Fruit fly (Drosophila melanogaster) whole organism, prepupa: ENCODE results near the gene Dnaaf5.

Experiments used
- Ets21C ChIP-seq: fragments of 200-800 bp; sonication (Bioruptor generic); optimal IDR thresholded peaks from 3 replicates; lab custom pipeline; 2016; ENCODE audit warnings: missing biosample characterization, missing genetic modification characterization
- Hr39 ChIP-seq: fragments of 200-800 bp; sonication (Bioruptor generic); optimal IDR thresholded peaks from 2 replicates; lab custom pipeline; 2016; ENCODE audit warnings: missing biosample characterization, missing genetic modification characterization
- net ChIP-seq: fragments of 200-800 bp; sonication (Bioruptor generic); optimal IDR thresholded peaks from 3 replicates; lab custom pipeline; 2016; ENCODE audit warnings: missing biosample characterization, missing genetic modification characterization

- TF ChIP-seq net (GFP tag; lab: Kevin White, UChicago) (no peak), Hr39 (GFP tag; lab: Kevin White, UChicago) (peak; percentile 45), Ets21C (GFP tag; lab: Kevin White, UChicago) (no peak)
These were observed 50.6 kb downstream of the Dnaaf5 start for dm6 chr3R:14311027-14311426.
